Fruit fly (Drosophila melanogaster): Measurements from ENCODE around the gene CG32683.

CG32683 gene

dm6 chrX:10461938-10462337 is 7.2 kb upstream of the CG32683 start (continued):
- TF ChIP-seq HLH54F (GFP tag; optimal IDR thresholded peaks at IDR 0.05): no peak
- TF ChIP-seq pho (GFP tag; optimal IDR thresholded peaks at IDR 0.05): no peak
- TF ChIP-seq Dp (GFP tag; optimal IDR thresholded peaks at IDR 0.05): no peak
- peak; percentile 5 for TF ChIP-seq fd64A (GFP tag; optimal IDR thresholded peaks at IDR 0.05)
- TF ChIP-seq CG2116 (GFP tag; optimal IDR thresholded peaks at IDR 0.05): peak; percentile 39
- peak; percentile 45 for TF ChIP-seq gcm (GFP tag; optimal IDR thresholded peaks at IDR 0.05)
- no peak for TF ChIP-seq CG1792 (GFP tag; optimal IDR thresholded peaks at IDR 0.05)
- TF ChIP-seq nom (GFP tag; optimal IDR thresholded peaks at IDR 0.05): peak; percentile 43
- TF ChIP-seq ATbp (GFP tag; optimal IDR thresholded peaks at IDR 0.05): peak; percentile 36
- TF ChIP-seq wek (GFP tag; optimal IDR thresholded peaks at IDR 0.05): peak; percentile 45
- peak; percentile 57 for TF ChIP-seq crol (GFP tag; IDR thresholded peaks at IDR 0.05)
- TF ChIP-seq CG7372 (GFP tag; IDR thresholded peaks at IDR 0.05): no peak
- TF ChIP-seq seq (GFP tag; IDR thresholded peaks at IDR 0.05): no peak
- peak; percentile 48 for TF ChIP-seq CG12071 (GFP tag; optimal IDR thresholded peaks at IDR 0.05)
- peak; percentile 15 for TF ChIP-seq CG18262 (tag; optimal IDR thresholded peaks at IDR 0.05)
- no peak for TF ChIP-seq CG4730 (GFP tag; IDR thresholded peaks at IDR 0.05)
- TF ChIP-seq BtbVII (GFP tag; optimal IDR thresholded peaks at IDR 0.05): peak; percentile 17
- no peak for TF ChIP-seq CG9932 (GFP tag; IDR thresholded peaks at IDR 0.05)
- TF ChIP-seq phol (tag; optimal IDR thresholded peaks at IDR 0.05): peak; percentile 31
- TF ChIP-seq ac (GFP tag; optimal IDR thresholded peaks at IDR 0.05): peak; percentile 7
- no peak for TF ChIP-seq Oli (tag; optimal IDR thresholded peaks at IDR 0.05)

DNA sequence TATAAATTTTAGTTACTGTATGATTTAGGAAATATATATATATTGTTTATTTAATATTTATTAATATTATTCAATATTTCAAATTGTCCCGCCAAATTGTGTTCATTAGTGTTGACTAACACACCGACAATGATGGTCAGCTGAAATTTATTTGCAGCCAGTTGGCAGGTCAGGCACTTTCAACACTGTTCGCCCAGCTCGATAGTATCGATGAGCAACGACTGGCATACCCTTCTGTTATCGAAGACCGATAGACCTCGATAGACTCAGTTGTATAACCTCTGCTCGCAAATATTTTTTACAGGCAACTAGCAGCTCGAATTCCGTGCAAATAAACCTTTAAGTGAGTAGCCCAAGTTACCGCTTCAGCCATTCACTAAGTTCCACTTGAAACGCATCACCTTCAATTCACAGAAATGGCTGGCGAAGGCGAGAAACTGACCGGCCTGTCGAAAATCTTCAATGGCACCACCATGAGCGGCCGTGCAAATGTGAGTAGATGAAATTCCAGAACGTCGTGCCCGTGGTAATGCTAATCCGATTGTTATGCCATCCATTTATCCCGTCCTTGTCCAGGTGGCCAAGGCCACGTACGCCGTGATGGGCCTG is 5.9 kb upstream of the CG32683 start, which contains the start of gene Neb-cGP:
Gene Neb-cGP, plus strand, starts transcription at position 231 of the 609 bp plus-strand sequence.
- TF ChIP-seq CG1792 (GFP tag; optimal IDR thresholded peaks at IDR 0.05) (no peak), z (GFP tag; IDR thresholded peaks at IDR 0.05) (no peak), bab2 (GFP tag; optimal IDR thresholded peaks at IDR 0.05) (peak; percentile 19), C15 (GFP tag; IDR thresholded peaks at IDR 0.05) (no peak), hkb (optimal IDR thresholded peaks at IDR 0.05) (no peak), hkb (GFP tag; IDR thresholded peaks at IDR 0.05) (peak; percentile 52; the same call in 1 of the 2 replicates), Sry-δ (GFP tag; optimal IDR thresholded peaks at IDR 0.05) (peak; percentile 79), ATbp (GFP tag; optimal IDR thresholded peaks at IDR 0.05) (peak; percentile 4), Awh (GFP tag; IDR thresholded peaks at IDR 0.05) (no peak), gro (GFP tag; optimal IDR thresholded peaks at IDR 0.05) (peak; percentile 69), ERR (GFP tag; optimal IDR thresholded peaks at IDR 0.05) (peak; percentile 49), klu (GFP tag; IDR thresholded peaks at IDR 0.05) (no peak), CG11723 (GFP tag; optimal IDR thresholded peaks at IDR 0.05) (peak; percentile 25), ftz-f1 (GFP tag; optimal IDR thresholded peaks at IDR 0.05) (peak; percentile 43), CG6791 (GFP tag; IDR thresholded peaks at IDR 0.05; ENCODE audit: partially characterized antibody) (peak; percentile 94), al (GFP tag; IDR thresholded peaks at IDR 0.05) (no peak), CG11695 (GFP tag; IDR thresholded peaks at IDR 0.05) (no peak), sqz (GFP tag; optimal IDR thresholded peaks at IDR 0.05) (peak; percentile 18), cas (GFP tag; IDR thresholded peaks at IDR 0.05) (0 out of 2 replicates have a peak, but pooled peaks have one; percentile 39), CG2678 (tag; optimal IDR thresholded peaks at IDR 0.05) (peak; percentile 38), HHEX (GFP tag; optimal IDR thresholded peaks at IDR 0.05) (peak; percentile 41), fu2 (GFP tag; optimal IDR thresholded peaks at IDR 0.05) (peak; percentile 18), trem (tag; optimal IDR thresholded peaks at IDR 0.05) (peak; percentile 100), CG15479 (GFP tag; optimal IDR thresholded peaks at IDR 0.05) (no peak), psq (GFP tag; optimal IDR thresholded peaks at IDR 0.05) (peak; percentile 1), CG5180 (GFP tag; optimal IDR thresholded peaks at IDR 0.05) (no peak), wdn (GFP tag; IDR thresholded peaks at IDR 0.05) (0 out of 2 replicates have a peak, but pooled peaks have one; percentile 25), chm (GFP tag; IDR thresholded peaks at IDR 0.05) (peak; percentile 63), CG16813 (GFP tag; IDR thresholded peaks at IDR 0.05; ENCODE audit: partially characterized antibody) (peak; percentile 93), CG17612 (GFP tag; IDR thresholded peaks at IDR 0.05) (peak; percentile 42; the same call in 1 of the 2 replicates), amos (GFP tag; IDR thresholded peaks at IDR 0.05; ENCODE audit: partially characterized antibody) (peak; percentile 96)

All from whole organism, embryonic.